Worm (Caenorhabditis elegans) whole organism, young adult: Measurements from ENCODE around the gene npr-17.

Source experiments
- B0336.3 ChIP-seq: fragments of 200-800 bp; sonication (Bioruptor generic); IDR thresholded peaks from 2 replicates; pipeline ENCODE4 v1.3.6; 2022; ENCODE audit warnings: missing genetic modification characterization, missing compliant biosample characterization
- C06A6.2 ChIP-seq: fragments of 200-800 bp; sonication (Bioruptor generic); conservative IDR thresholded peaks from 2 replicates; pipeline ENCODE4 v1.3.6; 2022; ENCODE audit warnings: missing genetic modification characterization, missing compliant biosample characterization
- F10E7.11 ChIP-seq: sonication (generic microtip); optimal IDR thresholded peaks from 2 replicates; lab custom pipeline; 2017; ENCODE audit warnings: mild to moderate bottlenecking, missing genetic modification characterization, moderate library complexity, missing compliant biosample characterization
- F22D6.2 ChIP-seq: sonication (generic microtip); optimal IDR thresholded peaks from 2 replicates; lab custom pipeline; 2016; ENCODE audit warnings: mild to moderate bottlenecking, missing genetic modification characterization, missing compliant biosample characterization
- F39B2.1 ChIP-seq: fragments of 200-800 bp; sonication (Bioruptor generic); IDR thresholded peaks from 2 replicates; pipeline ENCODE4 v1.3.6; 2022; ENCODE audit warnings: missing genetic modification reagents, missing genetic modification characterization, missing compliant biosample characterization
- F49E8.2 ChIP-seq: sonication (generic microtip); optimal IDR thresholded peaks from 3 replicates; lab custom pipeline; 2017; ENCODE audit warnings: missing genetic modification characterization, mild to moderate bottlenecking, missing compliant biosample characterization, antibody characterized with exemption, moderate library complexity; ENCODE audit not compliant: insufficient read depth
- K11D2.4 ChIP-seq: fragments of 200-800 bp; sonication (Bioruptor generic); IDR thresholded peaks from 2 replicates; pipeline ENCODE4 v1.3.6; 2022; ENCODE audit warnings: missing genetic modification reagents, missing genetic modification characterization, missing compliant biosample characterization
- K12H6.12 ChIP-seq: fragments of 200-800 bp; sonication (Bioruptor generic); optimal IDR thresholded peaks from 2 replicates; lab custom pipeline; 2018; ENCODE audit warnings: mild to moderate bottlenecking, missing genetic modification characterization, missing compliant biosample characterization
- T07F8.4 ChIP-seq: sonication (generic microtip); optimal IDR thresholded peaks from 2 replicates; lab custom pipeline; 2016; ENCODE audit warnings: mild to moderate bottlenecking, missing genetic modification characterization, moderate library complexity, missing compliant biosample characterization
- T26A5.8 ChIP-seq: sonication (generic microtip); optimal IDR thresholded peaks from 2 replicates; lab custom pipeline; 2016; ENCODE audit warnings: missing genetic modification characterization, missing compliant biosample characterization
- Y53G8AR.9 ChIP-seq: fragments of 200-800 bp; sonication (Bioruptor generic); conservative IDR thresholded peaks from 2 replicates; pipeline ENCODE4 v1.3.6; 2022; ENCODE audit warnings: missing genetic modification reagents, missing genetic modification characterization, missing compliant biosample characterization
- atf-7 ChIP-seq: sonication (generic microtip); optimal IDR thresholded peaks from 2 replicates; lab custom pipeline; 2017; ENCODE audit warnings: mild to moderate bottlenecking, missing genetic modification characterization, missing compliant biosample characterization
- athp-1 ChIP-seq: sonication (generic microtip); optimal IDR thresholded peaks from 2 replicates; lab custom pipeline; 2017; ENCODE audit warnings: mild to moderate bottlenecking, missing genetic modification characterization, missing compliant biosample characterization
- attf-3 ChIP-seq: fragments of 200-800 bp; sonication (Bioruptor generic); conservative IDR thresholded peaks from 2 replicates; pipeline ENCODE4 v1.3.6; 2022; ENCODE audit warnings: missing genetic modification reagents, missing genetic modification characterization, missing compliant biosample characterization
- ccch-3 ChIP-seq: fragments of 200-800 bp; sonication (Bioruptor generic); optimal IDR thresholded peaks from 2 replicates; lab custom pipeline; 2018; ENCODE audit warnings: mild to moderate bottlenecking, missing genetic modification characterization, missing compliant biosample characterization
- ceh-100 ChIP-seq: fragments of 200-800 bp; sonication (Bioruptor generic); IDR thresholded peaks from 2 replicates; pipeline ENCODE4 v1.3.6; 2022; ENCODE audit warnings: missing genetic modification reagents, missing genetic modification characterization, missing compliant biosample characterization
- ceh-27 ChIP-seq: fragments of 200-800 bp; sonication (Bioruptor generic); optimal IDR thresholded peaks from 2 replicates; lab custom pipeline; 2018; ENCODE audit warnings: mild to moderate bottlenecking, missing genetic modification characterization, moderate library complexity, missing compliant biosample characterization
- ceh-79 ChIP-seq: sonication (generic microtip); optimal IDR thresholded peaks from 2 replicates; lab custom pipeline; 2017; ENCODE audit warnings: mild to moderate bottlenecking, missing genetic modification characterization, missing compliant biosample characterization
- chd-7 ChIP-seq: sonication (generic microtip); optimal IDR thresholded peaks from 2 replicates; lab custom pipeline; 2016; ENCODE audit warnings: mild to moderate bottlenecking, missing genetic modification characterization, moderate library complexity, missing compliant biosample characterization
- dpff-1 ChIP-seq: sonication (generic microtip); optimal IDR thresholded peaks from 2 replicates; lab custom pipeline; 2017; ENCODE audit warnings: mild to moderate bottlenecking, missing genetic modification characterization, missing compliant biosample characterization
- egl-44 ChIP-seq: fragments of 200-800 bp; sonication (Bioruptor generic); IDR thresholded peaks from 2 replicates; pipeline ENCODE4 v1.3.6; 2022; ENCODE audit warnings: missing genetic modification reagents, missing genetic modification characterization, missing compliant biosample characterization
- him-1 ChIP-seq: sonication (generic microtip); optimal IDR thresholded peaks from 2 replicates; lab custom pipeline; 2016; ENCODE audit warnings: missing genotype, missing genetic modification reagents, missing genetic modification characterization, missing compliant biosample characterization
- hlh-12 ChIP-seq: sonication (generic microtip); optimal IDR thresholded peaks from 2 replicates; lab custom pipeline; 2016; ENCODE audit warnings: missing genetic modification characterization, missing compliant biosample characterization
- hmg-1.2 ChIP-seq: fragments of 200-800 bp; sonication (Bioruptor generic); IDR thresholded peaks from 2 replicates; pipeline ENCODE4 v1.3.6; 2022; ENCODE audit warnings: missing genetic modification reagents, missing genetic modification characterization, missing compliant biosample characterization
- hrde-1 ChIP-seq: sonication (generic microtip); optimal IDR thresholded peaks from 2 replicates; lab custom pipeline; 2016; ENCODE audit warnings: missing genetic modification characterization, mild to moderate bottlenecking, missing compliant biosample characterization, moderate library complexity, missing genotype, missing genetic modification reagents, borderline replicate concordance
- let-607 ChIP-seq, 2 experiments: fragments of 200-800 bp in 1 of 2; sonication (Bioruptor generic) in 1 of 2; sonication (generic microtip) in 1 of 2; optimal IDR thresholded peaks; 2 replicates each; lab custom pipeline; 2016 to 2018; ENCODE audit warnings: mild to moderate bottlenecking in 2 of 2, missing compliant biosample characterization in 2 of 2, missing genetic modification characterization in 2 of 2, moderate library complexity in 2 of 2, missing genotype in 1 of 2
- lin-26 ChIP-seq: fragments of 200-800 bp; sonication (Bioruptor generic); IDR thresholded peaks from 2 replicates; pipeline ENCODE4 v1.3.6; 2022; ENCODE audit warnings: missing genetic modification reagents, missing genetic modification characterization, missing compliant biosample characterization
- madf-3 ChIP-seq: fragments of 200-800 bp; sonication (Bioruptor generic); IDR thresholded peaks from 2 replicates; pipeline ENCODE4 v1.3.6; 2022; ENCODE audit warnings: missing genetic modification reagents, missing genetic modification characterization, missing compliant biosample characterization
- mxl-1 ChIP-seq: sonication (generic microtip); optimal IDR thresholded peaks from 2 replicates; lab custom pipeline; 2016; ENCODE audit warnings: missing genetic modification characterization, missing compliant biosample characterization
- nhr-179 ChIP-seq: sonication (generic microtip); optimal IDR thresholded peaks from 2 replicates; lab custom pipeline; 2016; ENCODE audit warnings: mild to moderate bottlenecking, missing genetic modification characterization, missing compliant biosample characterization
- nhr-80 ChIP-seq: sonication (generic microtip); optimal IDR thresholded peaks from 2 replicates; lab custom pipeline; 2016; ENCODE audit warnings: missing genetic modification characterization, missing compliant biosample characterization
- nhr-90 ChIP-seq: sonication (generic microtip); optimal IDR thresholded peaks from 2 replicates; lab custom pipeline; 2016; ENCODE audit warnings: missing genotype, mild to moderate bottlenecking, missing genetic modification characterization, missing compliant biosample characterization
- pha-4 ChIP-seq: fragments of 150-350 bp; sonication (generic microtip); optimal IDR thresholded peaks from 2 replicates; lab custom pipeline; 2014; ENCODE audit warnings: missing biosample characterization, missing genetic modification reagents, missing genetic modification characterization
- rcor-1 ChIP-seq: fragments of 200-800 bp; sonication (Bioruptor generic); IDR thresholded peaks from 2 replicates; pipeline ENCODE4 v1.3.6; 2022; ENCODE audit warnings: missing genetic modification reagents, missing genetic modification characterization, missing compliant biosample characterization
- rpc-1 ChIP-seq, 2 experiments: fragments of 150-350 bp in 1 of 2; sonication (generic microtip) in 1 of 2; optimal IDR thresholded peaks; 2 replicates each; lab custom pipeline; 2014 to 2018; ENCODE audit warnings: missing biosample characterization in 1 of 2, missing genetic modification characterization in 1 of 2, missing genetic modification reagents in 1 of 2, missing genotype in 1 of 2
- sdz-38 ChIP-seq: sonication (generic microtip); optimal IDR thresholded peaks from 2 replicates; lab custom pipeline; 2016; ENCODE audit warnings: missing genotype, missing genetic modification characterization, missing compliant biosample characterization
- snpc-4 ChIP-seq, 5 experiments: fragments of 150-350 bp in 1 of 5; sonication (generic microtip) in 4 of 5; optimal IDR thresholded peaks; 2 replicates each; lab custom pipeline; 2014 to 2018; ENCODE audit warnings: missing genetic modification characterization in 5 of 5, missing biosample characterization in 3 of 5, antibody characterized with exemption in 2 of 5, mild to moderate bottlenecking in 2 of 5, missing compliant biosample characterization in 2 of 5, missing genotype in 2 of 5, moderate library complexity in 2 of 5, missing genetic modification reagents in 1 of 5
- tbp1 ChIP-seq: fragments of 200-800 bp; sonication (Bioruptor generic); optimal IDR thresholded peaks from 2 replicates; lab custom pipeline; 2018; ENCODE audit warnings: mild to moderate bottlenecking, missing genetic modification characterization, missing compliant biosample characterization
- tlf-1 ChIP-seq: fragments of 200-800 bp; sonication (Bioruptor generic); optimal IDR thresholded peaks from 2 replicates; lab custom pipeline; 2018; ENCODE audit warnings: mild to moderate bottlenecking, missing genetic modification characterization, missing compliant biosample characterization
- unc-62 ChIP-seq: fragments of 150-350 bp; optimal IDR thresholded peaks from 2 replicates; lab custom pipeline; 2014; ENCODE audit warnings: missing biosample characterization, missing genetic modification reagents, missing genetic modification characterization
- ztf-28 ChIP-seq: fragments of 200-800 bp; sonication (Bioruptor generic); IDR thresholded peaks from 2 replicates; pipeline ENCODE4 v1.3.6; 2022; ENCODE audit warnings: missing genetic modification reagents, missing genetic modification characterization, missing compliant biosample characterization
- ztf-3 ChIP-seq: fragments of 200-800 bp; sonication (Bioruptor generic); optimal IDR thresholded peaks from 2 replicates; lab custom pipeline; 2018; ENCODE audit warnings: mild to moderate bottlenecking, missing genetic modification characterization, missing compliant biosample characterization

npr-17 gene

DNA sequence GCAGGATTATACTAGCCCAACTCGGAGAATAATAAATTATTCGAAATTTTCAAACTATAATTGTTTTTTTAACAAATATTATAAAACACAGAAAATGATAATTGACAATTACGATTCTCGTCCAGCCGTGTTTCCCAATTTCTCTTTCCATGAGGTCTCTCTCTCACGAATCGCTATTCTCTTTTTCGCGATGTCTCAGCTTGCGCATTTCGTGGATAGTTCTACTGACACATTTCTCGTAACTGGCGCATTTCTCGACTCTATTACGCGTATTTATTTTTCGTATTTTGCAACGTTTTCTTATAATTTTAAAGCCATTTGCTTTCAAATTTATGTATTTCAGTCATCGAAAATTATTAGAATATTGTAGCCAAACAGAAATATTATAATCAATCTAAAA is 47.5 kb upstream of the npr-17 start (continued):
- TF ChIP-seq F49E8.2 (tag; lab: Kevin White, UChicago) (peak; percentile 97), sdz-38 (tag; lab: Kevin White, UChicago) (no peak), ccch-3 (GFP tag; lab: Kevin White, UChicago) (peak; percentile 100), F10E7.11 (peak; percentile 38), ztf-28 (GFP tag; lab: Robert Waterston, UW) (peak; percentile 100), F22D6.2 (peak; percentile 88), ceh-27 (GFP tag; lab: Kevin White, UChicago) (peak; percentile 100), madf-3 (GFP tag; lab: Robert Waterston, UW) (peak; percentile 96), hmg-1.2 (GFP tag; lab: Robert Waterston, UW) (peak; percentile 88), lin-26 (GFP tag; lab: Robert Waterston, UW) (peak; percentile 97), K11D2.4 (GFP tag; lab: Robert Waterston, UW) (peak; percentile 95; the same call in 1 of the 2 replicates), athp-1 (tag; lab: Kevin White, UChicago) (peak; percentile 98), egl-44 (GFP tag; lab: Robert Waterston, UW) (peak; percentile 93)
- TF ChIP-seq, all 124 proteins: peak for 98

DNA sequence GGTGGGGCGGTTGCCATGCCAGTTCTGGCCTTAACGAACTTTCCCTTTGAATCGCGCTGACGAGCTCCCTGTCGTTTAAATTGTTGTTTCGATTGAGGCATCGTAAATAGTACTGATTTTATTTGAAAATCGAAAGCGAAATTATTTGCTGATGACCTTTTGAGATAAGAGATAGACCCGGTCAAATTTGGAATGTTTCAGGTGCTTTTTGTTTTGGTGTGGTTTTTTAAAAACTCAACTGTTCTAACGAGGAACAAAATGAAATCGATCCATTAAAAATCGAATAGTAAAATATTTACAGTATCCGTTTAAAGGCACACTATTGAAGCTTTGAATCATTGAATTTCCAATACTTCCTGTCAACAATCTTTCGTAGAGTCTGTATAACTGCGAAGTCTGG is 46.5 kb upstream of the npr-17 start, which contains the start of gene K12H4.6:
K12H4.6 (minus strand) TSS at position 101 of the 400 bp plus-strand sequence.
- TF ChIP-seq chd-7 (no peak), T07F8.4 (tag; lab: Kevin White, UChicago) (no peak), dpff-1 (no peak), snpc-4 (GFP tag; optimal IDR thresholded peaks at IDR 0.05; lab: Kevin White, UChicago) (no peak), snpc-4 (tag; optimal IDR thresholded peaks at IDR 0.05; lab: Kevin White, UChicago) (no peak), unc-62 (GFP tag; lab: Kevin White, UChicago) (no peak)

DNA sequence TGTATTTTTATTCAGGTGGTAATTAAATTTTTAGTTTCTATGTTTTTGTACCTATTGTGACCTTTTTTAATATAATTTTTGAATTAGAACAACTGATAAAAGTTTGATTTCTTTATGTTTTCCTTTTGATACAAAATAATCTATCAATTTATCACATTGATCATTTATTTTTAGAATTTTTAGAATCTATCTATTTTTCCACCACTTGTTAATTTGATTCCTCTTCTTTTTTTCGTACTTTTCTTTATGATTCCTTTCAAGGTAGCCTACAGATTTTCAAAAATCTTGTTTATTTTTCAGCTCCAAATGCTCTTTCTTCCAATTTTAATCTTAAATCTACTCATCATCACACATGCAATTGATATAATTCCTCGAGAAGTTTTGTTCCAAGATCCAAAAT is 41.7 kb upstream of the npr-17 start, which contains the start of gene dpf-6:
dpf-6 (plus strand) TSS at position 301 of the 400 bp plus-strand sequence.
- no peak for TF ChIP-seq chd-7
- TF ChIP-seq T26A5.8 (tag; lab: Kevin White, UChicago), result no peak
- no peak for TF ChIP-seq rpc-1 (optimal IDR thresholded peaks at IDR 0.05; lab: Kevin White, UChicago)
- TF ChIP-seq rpc-1 (tag; optimal IDR thresholded peaks at IDR 0.05; lab: Kevin White, UChicago), result no peak
- no peak for TF ChIP-seq tlf-1 (GFP tag; lab: Kevin White, UChicago)
- TF ChIP-seq snpc-4 (GFP tag; optimal IDR thresholded peaks at IDR 0.05; lab: Kevin White, UChicago), result no peak
- no peak for TF ChIP-seq snpc-4 (tag; optimal IDR thresholded peaks at IDR 0.05; lab: Kevin White, UChicago)
- TF ChIP-seq hlh-12 (tag; lab: Kevin White, UChicago), result no peak
- no peak for TF ChIP-seq C06A6.2 (GFP tag; lab: Robert Waterston, UW)
- no peak for TF ChIP-seq rcor-1 (GFP tag; lab: Robert Waterston, UW)

DNA sequence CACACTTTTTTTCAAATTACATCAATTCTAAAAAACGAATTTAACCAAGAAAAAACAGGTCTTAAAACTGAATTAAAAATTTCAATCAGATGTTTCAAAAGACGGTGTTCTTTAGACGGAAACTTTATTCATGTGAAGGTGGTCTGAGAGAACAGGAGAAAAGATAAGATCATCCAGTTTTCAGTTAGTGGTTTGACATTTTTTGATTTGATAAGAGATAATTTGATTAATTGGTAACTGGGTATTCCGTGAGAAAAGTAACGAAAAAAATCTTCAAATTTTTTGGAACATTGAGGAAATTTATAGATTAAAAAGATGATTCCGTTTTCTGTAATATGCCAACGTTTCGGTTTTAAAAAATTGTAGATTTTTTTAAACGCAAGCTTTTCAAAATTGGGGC is 40.2 kb upstream of the npr-17 start:
- TF ChIP-seq nhr-80 (tag; lab: Kevin White, UChicago), result no peak
- TF ChIP-seq attf-3 (GFP tag; lab: Robert Waterston, UW), result no peak
- no peak for TF ChIP-seq ztf-3 (GFP tag; lab: Kevin White, UChicago)
- TF ChIP-seq B0336.3 (GFP tag; lab: Robert Waterston, UW), result no peak
- no peak for TF ChIP-seq tbp1
- no peak for TF ChIP-seq chd-7
- TF ChIP-seq C06A6.2 (GFP tag; lab: Robert Waterston, UW), result no peak
- TF ChIP-seq Y53G8AR.9 (GFP tag; lab: Robert Waterston, UW), result no peak
- TF ChIP-seq atf-7, result no peak

DNA sequence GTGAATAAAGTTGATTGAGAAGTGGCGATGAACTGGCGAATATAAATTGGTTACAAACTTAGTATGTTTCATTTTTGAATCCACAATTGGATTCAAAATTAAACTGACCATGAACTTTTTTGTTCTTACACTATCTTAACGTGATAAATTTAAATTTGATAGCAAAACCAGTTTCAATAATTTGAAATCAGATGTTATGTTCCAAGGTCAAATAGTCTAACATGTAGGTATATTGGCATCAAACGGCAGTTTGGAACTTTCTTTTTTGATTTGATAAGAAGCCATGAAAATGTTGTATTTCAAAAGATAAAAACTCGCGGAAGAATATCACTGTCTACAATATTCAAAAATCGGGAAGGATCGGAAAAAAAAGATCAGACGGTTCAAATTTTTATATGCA is 39.8 kb upstream of the npr-17 start:
- TF ChIP-seq tbp1 (no peak), K11D2.4 (GFP tag; lab: Robert Waterston, UW) (no peak), nhr-90 (tag; lab: Kevin White, UChicago) (no peak), mxl-1 (no peak), hrde-1 (tag; lab: Kevin White, UChicago) (no peak), ceh-79 (tag; lab: Kevin White, UChicago) (no peak), him-1 (no peak), nhr-179 (tag; lab: Kevin White, UChicago) (no peak), ceh-100 (GFP tag; lab: Robert Waterston, UW) (no peak), let-607 (tag; optimal IDR thresholded peaks at IDR 0.05; lab: Kevin White, UChicago) (no peak), pha-4 (tag; lab: Kevin White, UChicago) (no peak), K12H6.12 (tag; lab: Kevin White, UChicago) (no peak), F39B2.1 (GFP tag; lab: Robert Waterston, UW) (no peak)
